Worm (Caenorhabditis elegans) whole organism, L4/young adult: ENCODE measurements around the gene gpr-2.
"Not testable (repeated sequence)": the region's sequence is repeated elsewhere in the genome, so short reads cannot be mapped to it uniquely, and the experiment has no call there.

ENCODE experiments used
- dao-5 ChIP-seq: sonication (generic microtip); optimal IDR thresholded peaks from 2 replicates; lab custom pipeline; 2016; ENCODE audit warnings: missing genotype, missing genetic modification characterization, moderate library complexity, missing compliant biosample characterization
- him-1 ChIP-seq: sonication (generic microtip); optimal IDR thresholded peaks from 2 replicates; lab custom pipeline; 2016; ENCODE audit warnings: missing genotype, missing genetic modification reagents, missing genetic modification characterization, missing compliant biosample characterization

ce11 chrIII:9420231-9420630 is 27.3 kb upstream of the gpr-2 start, which contains the start of gene T26G10.4:
- TF ChIP-seq dao-5, him-1 (tag; lab: Kevin White, UChicago): not testable (repeated sequence)
